Fruit fly (Drosophila melanogaster) whole organism, embryonic: ENCODE measurements around the gene DZIP1.
A peak's percentile ranks its signal among the peaks of the same experiment; 100 is the strongest.

Experiments used
- Adf1 ChIP-seq: fragments of 200-800 bp; sonication (Bioruptor generic); IDR thresholded peaks from 2 replicates; pipeline ENCODE4 v1.3.6; 2022; ENCODE audit warnings: missing biosample characterization, missing genetic modification characterization
- Atf6 ChIP-seq: fragments of 200-800 bp; sonication (Bioruptor generic); IDR thresholded peaks from 2 replicates; pipeline ENCODE4 v1.3.6; 2022; ENCODE audit warnings: missing biosample characterization, missing genetic modification characterization
- CG10321 ChIP-seq: fragments of 200-800 bp; sonication (Bioruptor generic); IDR thresholded peaks from 2 replicates; pipeline ENCODE4 v1.3.6; 2022; ENCODE audit warnings: missing biosample characterization, missing genetic modification characterization
- CG11456 ChIP-seq: fragments of 200-800 bp; sonication (Bioruptor generic); IDR thresholded peaks from 3 replicates; pipeline ENCODE4 v1.3.6; 2022; ENCODE audit warnings: missing biosample characterization, missing genetic modification characterization
- CG11560 ChIP-seq: fragments of 200-800 bp; sonication (Bioruptor generic); IDR thresholded peaks from 3 replicates; pipeline ENCODE4 v1.3.6; 2022; ENCODE audit warnings: missing biosample characterization, missing genetic modification characterization
- CG14667 ChIP-seq: fragments of 200-800 bp; sonication (Bioruptor generic); IDR thresholded peaks from 2 replicates; pipeline ENCODE4 v1.3.6; 2022; ENCODE audit warnings: missing biosample characterization, missing genetic modification characterization
- CG14965 ChIP-seq: fragments of 200-800 bp; sonication (Bioruptor generic); optimal IDR thresholded peaks from 2 replicates; lab custom pipeline; 2016; ENCODE audit warnings: missing biosample characterization, missing genetic modification characterization, borderline replicate concordance
- CG15269 ChIP-seq: fragments of 200-800 bp; sonication (Bioruptor generic); optimal IDR thresholded peaks from 2 replicates; lab custom pipeline; 2018; ENCODE audit warnings: missing biosample characterization, mild to moderate bottlenecking, missing genetic modification characterization, moderate library complexity
- CG18011 ChIP-seq: fragments of 200-800 bp; sonication (Bioruptor generic); optimal IDR thresholded peaks from 2 replicates; lab custom pipeline; 2017; ENCODE audit warnings: missing biosample characterization, missing genetic modification characterization, mild to moderate bottlenecking, moderate library complexity, missing genotype
- CG2678 ChIP-seq: fragments of 200-800 bp; sonication (Bioruptor generic); optimal IDR thresholded peaks from 3 replicates; lab custom pipeline; 2019; ENCODE audit warnings: missing biosample characterization, mild to moderate bottlenecking, missing genetic modification characterization, moderate library complexity
- CG30020 ChIP-seq: fragments of 200-800 bp; optimal IDR thresholded peaks from 2 replicates; lab custom pipeline; 2019; ENCODE audit warnings: missing biosample characterization, mild to moderate bottlenecking, missing genetic modification characterization, moderate library complexity
- CG30431 ChIP-seq: fragments of 200-800 bp; sonication (Bioruptor generic); optimal IDR thresholded peaks from 2 replicates; lab custom pipeline; 2017; ENCODE audit warnings: missing biosample characterization, missing genetic modification characterization
- CG32767 ChIP-seq: fragments of 200-800 bp; sonication (Bioruptor generic); IDR thresholded peaks from 2 replicates; pipeline ENCODE4 v1.3.6; 2022; ENCODE audit warnings: missing biosample characterization, missing genetic modification characterization
- CG4617 ChIP-seq: fragments of 200-800 bp; sonication (Bioruptor generic); optimal IDR thresholded peaks from 3 replicates; lab custom pipeline; 2016; ENCODE audit warnings: missing biosample characterization, missing genetic modification characterization, borderline replicate concordance
- CG4707 ChIP-seq: fragments of 200-800 bp; sonication (Bioruptor generic); optimal IDR thresholded peaks from 2 replicates; lab custom pipeline; 2018; ENCODE audit warnings: missing biosample characterization, mild to moderate bottlenecking, missing genetic modification characterization, moderate library complexity
- CG6272 ChIP-seq: fragments of 200-800 bp; sonication (Bioruptor generic); IDR thresholded peaks from 2 replicates; pipeline ENCODE4 v1.3.6; 2022; ENCODE audit warnings: missing biosample characterization, missing genetic modification characterization
- CG7372 ChIP-seq: fragments of 200-800 bp; sonication (Bioruptor generic); IDR thresholded peaks from 2 replicates; pipeline ENCODE4 v1.3.6; 2022; ENCODE audit warnings: missing biosample characterization, missing genetic modification characterization
- CG9876 ChIP-seq: fragments of 200-800 bp; sonication (Bioruptor generic); optimal IDR thresholded peaks from 2 replicates; lab custom pipeline; 2016; ENCODE audit warnings: missing biosample characterization, missing genetic modification characterization
- CTCF ChIP-seq: fragments of 200-800 bp; sonication (Bioruptor generic); optimal IDR thresholded peaks from 2 replicates; lab custom pipeline; 2017; ENCODE audit warnings: missing biosample characterization, mild to moderate bottlenecking, missing genetic modification characterization, moderate library complexity
- Camta ChIP-seq: fragments of 200-800 bp; sonication (Bioruptor generic); optimal IDR thresholded peaks from 2 replicates; lab custom pipeline; 2016; ENCODE audit warnings: missing biosample characterization, missing genetic modification characterization
- CkIIα-i1 ChIP-seq: fragments of 200-800 bp; sonication (Bioruptor generic); IDR thresholded peaks from 2 replicates; pipeline ENCODE4 v1.3.6; 2022; ENCODE audit warnings: missing biosample characterization, missing genetic modification characterization
- Dbx ChIP-seq: fragments of 200-800 bp; sonication (Bioruptor generic); IDR thresholded peaks from 3 replicates; pipeline ENCODE4 v1.3.6; 2022; ENCODE audit warnings: missing biosample characterization, missing genetic modification characterization
- Deaf1 ChIP-seq: fragments of 200-800 bp; optimal IDR thresholded peaks from 3 replicates; lab custom pipeline; 2019; ENCODE audit warnings: missing biosample characterization, mild to moderate bottlenecking, missing genetic modification characterization, moderate library complexity
- Dfd ChIP-seq, 2 experiments: fragments of >200 bp; optimal IDR thresholded peaks; 2 replicates each; lab custom pipeline; 2017; ENCODE audit warnings: missing biosample characterization in 2 of 2, missing genetic modification characterization in 2 of 2
- GATAe ChIP-seq: fragments of 200-800 bp; sonication (Bioruptor generic); conservative IDR thresholded peaks from 2 replicates; pipeline ENCODE4 v1.3.6; 2022; ENCODE audit warnings: missing biosample characterization, missing genetic modification characterization
- HLH3B ChIP-seq: fragments of 200-800 bp; sonication (Bioruptor generic); IDR thresholded peaks from 2 replicates; pipeline ENCODE4 v1.3.6; 2022; ENCODE audit warnings: missing biosample characterization, missing genetic modification characterization
- HmgD ChIP-seq: fragments of 200-800 bp; sonication (Bioruptor generic); optimal IDR thresholded peaks from 3 replicates; lab custom pipeline; 2016; ENCODE audit warnings: missing biosample characterization, missing genetic modification characterization
- MBD-R2 ChIP-seq: fragments of 200-800 bp; sonication (Bioruptor generic); IDR thresholded peaks from 2 replicates; pipeline ENCODE4 v1.3.6; 2022; ENCODE audit warnings: missing biosample characterization, missing genetic modification characterization
- NC2β ChIP-seq: fragments of 200-800 bp; sonication (Bioruptor generic); optimal IDR thresholded peaks from 2 replicates; lab custom pipeline; 2016; ENCODE audit warnings: missing biosample characterization, missing genetic modification characterization
- Nf-YC ChIP-seq: fragments of 200-800 bp; optimal IDR thresholded peaks from 3 replicates; lab custom pipeline; 2019; ENCODE audit warnings: missing biosample characterization, mild to moderate bottlenecking, missing genetic modification characterization, moderate library complexity
- Oli ChIP-seq: fragments of 200-800 bp; sonication (Bioruptor generic); optimal IDR thresholded peaks from 2 replicates; lab custom pipeline; 2018; ENCODE audit warnings: missing biosample characterization, mild to moderate bottlenecking, missing genetic modification characterization, moderate library complexity
- Sox102F ChIP-seq: fragments of 200-800 bp; sonication (Bioruptor generic); optimal IDR thresholded peaks from 2 replicates; lab custom pipeline; 2018; ENCODE audit warnings: missing biosample characterization, mild to moderate bottlenecking, missing genetic modification characterization, moderate library complexity
- bigmax ChIP-seq: fragments of 200-800 bp; sonication (Bioruptor generic); optimal IDR thresholded peaks from 2 replicates; lab custom pipeline; 2018; ENCODE audit warnings: missing biosample characterization, mild to moderate bottlenecking, missing genetic modification characterization
- cwo ChIP-seq: fragments of 200-800 bp; sonication (Bioruptor generic); optimal IDR thresholded peaks from 3 replicates; lab custom pipeline; 2017; ENCODE audit warnings: missing biosample characterization, missing genetic modification characterization, mild to moderate bottlenecking, moderate library complexity, missing genetic modification reagents
- da ChIP-seq: fragments of 200-800 bp; sonication (Bioruptor generic); optimal IDR thresholded peaks from 2 replicates; lab custom pipeline; 2016; ENCODE audit warnings: missing biosample characterization, missing genetic modification characterization
- danr ChIP-seq: fragments of 200-800 bp; sonication (Bioruptor generic); IDR thresholded peaks from 2 replicates; pipeline ENCODE4 v1.3.6; 2022; ENCODE audit warnings: missing biosample characterization, missing genetic modification characterization
- dm ChIP-seq: fragments of 200-800 bp; sonication (Bioruptor generic); optimal IDR thresholded peaks from 3 replicates; lab custom pipeline; 2016; ENCODE audit warnings: missing biosample characterization, missing genetic modification characterization
- emc ChIP-seq: fragments of 200-800 bp; sonication (Bioruptor generic); optimal IDR thresholded peaks from 2 replicates; lab custom pipeline; 2016; ENCODE audit warnings: missing biosample characterization, missing genetic modification characterization
- fu2 ChIP-seq: fragments of 200-800 bp; sonication (Bioruptor generic); optimal IDR thresholded peaks from 2 replicates; lab custom pipeline; 2016; ENCODE audit warnings: missing biosample characterization, missing genetic modification characterization
- gcm ChIP-seq: fragments of 200-800 bp; sonication (Bioruptor generic); optimal IDR thresholded peaks from 2 replicates; lab custom pipeline; 2019; ENCODE audit warnings: missing biosample characterization, mild to moderate bottlenecking, missing genetic modification characterization, moderate library complexity
- grau ChIP-seq: fragments of 200-800 bp; optimal IDR thresholded peaks from 3 replicates; lab custom pipeline; 2019; ENCODE audit warnings: missing biosample characterization, mild to moderate bottlenecking, missing genetic modification characterization, moderate library complexity
- insv ChIP-seq, 2 experiments: fragments of 200-800 bp; sonication (Bioruptor generic); optimal IDR thresholded peaks; 3 replicates each; lab custom pipeline; 2016 to 2018; ENCODE audit warnings: missing biosample characterization in 2 of 2, missing genetic modification characterization in 2 of 2
- jumu ChIP-seq: fragments of 200-800 bp; sonication (Bioruptor generic); optimal IDR thresholded peaks from 3 replicates; lab custom pipeline; 2016; ENCODE audit warnings: missing biosample characterization, missing genetic modification characterization
- ken ChIP-seq: fragments of 200-800 bp; sonication (Bioruptor generic); IDR thresholded peaks from 3 replicates; pipeline ENCODE4 v1.3.6; 2022; ENCODE audit warnings: missing biosample characterization, missing genetic modification characterization
- nau ChIP-seq: fragments of 200-800 bp; sonication (Bioruptor generic); optimal IDR thresholded peaks from 3 replicates; lab custom pipeline; 2017; ENCODE audit warnings: missing biosample characterization, mild to moderate bottlenecking, missing genetic modification characterization, missing genetic modification reagents
- pb ChIP-seq: fragments of 200-800 bp; sonication (Bioruptor generic); optimal IDR thresholded peaks from 3 replicates; lab custom pipeline; 2016; ENCODE audit warnings: missing biosample characterization, missing genetic modification characterization
- psq ChIP-seq: fragments of 200-800 bp; sonication (Bioruptor generic); optimal IDR thresholded peaks from 2 replicates; lab custom pipeline; 2017; ENCODE audit warnings: missing biosample characterization, missing genetic modification characterization
- pum ChIP-seq: fragments of 200-800 bp; sonication (Bioruptor generic); optimal IDR thresholded peaks from 2 replicates; lab custom pipeline; 2016; ENCODE audit warnings: missing biosample characterization, missing genetic modification characterization
- sr ChIP-seq: fragments of 200-800 bp; sonication (Bioruptor generic); IDR thresholded peaks from 3 replicates; pipeline ENCODE4 v1.3.6; 2022; ENCODE audit warnings: missing biosample characterization, missing genetic modification characterization
- sug ChIP-seq: fragments of 200-800 bp; optimal IDR thresholded peaks from 2 replicates; lab custom pipeline; 2019; ENCODE audit warnings: missing biosample characterization, mild to moderate bottlenecking, missing genetic modification characterization, moderate library complexity
- tx ChIP-seq: fragments of 200-800 bp; sonication (Bioruptor generic); optimal IDR thresholded peaks from 2 replicates; lab custom pipeline; 2016; ENCODE audit warnings: missing biosample characterization, missing genetic modification characterization
- vvl ChIP-seq: fragments of 200-800 bp; sonication (Bioruptor generic); IDR thresholded peaks from 2 replicates; pipeline ENCODE4 v1.3.6; 2022; ENCODE audit warnings: missing biosample characterization, missing genetic modification characterization

DZIP1 gene

dm6 chr3R:24543033-24543675 lies 28.1 kb downstream of the DZIP1 start (continued):
- TF ChIP-seq CG10321 (GFP tag; lab: Robert Waterston, UW) (peak; percentile 79), insv (GFP tag; optimal IDR thresholded peaks at IDR 0.05; lab: Kevin White, UChicago) (peak in 1 of 2 experiments; percentile 46), Sox102F (GFP tag; lab: Kevin White, UChicago) (peak; percentile 96), nau (no peak), da (peak; percentile 78), grau (peak; percentile 99), Adf1 (GFP tag; lab: Robert Waterston, UW) (peak; percentile 79), CG4617 (no peak), vvl (GFP tag; lab: Robert Waterston, UW) (peak; percentile 98), Dfd (GFP tag; optimal IDR thresholded peaks at IDR 0.05; lab: Kevin White, UChicago) (no peak), CG11456 (GFP tag; lab: Robert Waterston, UW) (peak; percentile 98), GATAe (peak; percentile 96), bigmax (GFP tag; lab: Kevin White, UChicago) (no peak), CG6272 (GFP tag; lab: Robert Waterston, UW) (peak; percentile 88), MBD-R2 (GFP tag; lab: Robert Waterston, UW) (peak; percentile 92), Dbx (GFP tag; lab: Robert Waterston, UW) (peak; percentile 96), HmgD (GFP tag; lab: Kevin White, UChicago) (no peak), CG15269 (tag; lab: Kevin White, UChicago) (peak; percentile 98), CTCF (GFP tag; lab: Kevin White, UChicago) (peak; percentile 30), CG32767 (peak; percentile 92), tx (peak; percentile 87), pum (peak; percentile 72), CG9876 (GFP tag; lab: Kevin White, UChicago) (peak; percentile 34), cwo (GFP tag; lab: Kevin White, UChicago) (no peak), sug (tag; lab: Kevin White, UChicago) (peak; percentile 96), pb (peak; percentile 30), CG14667 (GFP tag; lab: Robert Waterston, UW) (peak; percentile 91), CG30431 (GFP tag; lab: Kevin White, UChicago) (peak; percentile 77), CG11560 (tag; lab: Robert Waterston, UW) (peak; percentile 75; the same call in 2 of the 3 replicates), gcm (peak; percentile 79), sr (GFP tag; lab: Robert Waterston, UW) (peak; percentile 85; the same call in 2 of the 3 replicates), jumu (GFP tag; lab: Kevin White, UChicago) (peak; percentile 62), CG4707 (GFP tag; lab: Kevin White, UChicago) (peak; percentile 83), CkIIα-i1 (GFP tag; lab: Robert Waterston, UW) (peak; percentile 78), HLH3B (GFP tag; lab: Robert Waterston, UW) (peak; percentile 96), CG18011 (GFP tag; lab: Kevin White, UChicago) (peak; percentile 83), danr (peak; percentile 85), dm (GFP tag; lab: Kevin White, UChicago) (peak; percentile 48), Oli (tag; lab: Kevin White, UChicago) (peak; percentile 95), NC2β (peak; percentile 83), emc (GFP tag; lab: Kevin White, UChicago) (peak; percentile 76), Camta (GFP tag; lab: Kevin White, UChicago) (peak; percentile 89), fu2 (GFP tag; lab: Kevin White, UChicago) (peak; percentile 88), CG14965 (peak; percentile 24), CG30020 (tag; lab: Kevin White, UChicago) (no peak), Nf-YC (peak; percentile 85), CG7372 (GFP tag; lab: Robert Waterston, UW) (peak; percentile 96), ken (GFP tag; lab: Robert Waterston, UW) (peak; percentile 92), CG2678 (tag; lab: Kevin White, UChicago) (peak; percentile 94), psq (GFP tag; lab: Kevin White, UChicago) (peak; percentile 76), Atf6 (GFP tag; lab: Robert Waterston, UW) (peak; percentile 98), Deaf1 (tag; lab: Kevin White, UChicago) (no peak)
